Fruit fly (Drosophila melanogaster) whole organism, embryonic: ENCODE data around the gene Rbbp5.

Experiments used
- Ada2b ChIP-seq: fragments of 200-800 bp; sonication (Bioruptor generic); IDR thresholded peaks from 2 replicates; pipeline ENCODE4 v1.3.6; 2022; ENCODE audit warnings: missing biosample characterization, missing genetic modification characterization
- Aef1 ChIP-seq: fragments of 200-800 bp; sonication (Bioruptor generic); IDR thresholded peaks from 3 replicates; pipeline ENCODE4 v1.3.6; 2022; ENCODE audit warnings: missing biosample characterization, missing genetic modification characterization
- B-H2 ChIP-seq: fragments of 200-800 bp; sonication (Bioruptor generic); optimal IDR thresholded peaks from 2 replicates; lab custom pipeline; 2018; ENCODE audit warnings: missing biosample characterization, mild to moderate bottlenecking, missing genetic modification characterization
- Bgb ChIP-seq: fragments of 200-800 bp; sonication (Bioruptor generic); IDR thresholded peaks from 2 replicates; pipeline ENCODE4 v1.3.6; 2022; ENCODE audit warnings: missing biosample characterization, missing genetic modification characterization; ENCODE audit not compliant: partially characterized antibody
- CG10147 ChIP-seq: fragments of 200-800 bp; sonication (Bioruptor generic); optimal IDR thresholded peaks from 2 replicates; lab custom pipeline; 2019; ENCODE audit warnings: missing biosample characterization, mild to moderate bottlenecking, missing genetic modification characterization, moderate library complexity
- CG10366 ChIP-seq: fragments of 200-800 bp; sonication (Bioruptor generic); IDR thresholded peaks from 2 replicates; pipeline ENCODE4 v1.3.6; 2022; ENCODE audit warnings: missing biosample characterization, missing genetic modification characterization
- CG12155 ChIP-seq: fragments of 200-800 bp; sonication (Bioruptor generic); optimal IDR thresholded peaks from 3 replicates; lab custom pipeline; 2016; ENCODE audit warnings: missing biosample characterization, missing genetic modification characterization
- CG13287 ChIP-seq: fragments of 200-800 bp; sonication (Bioruptor generic); IDR thresholded peaks from 2 replicates; pipeline ENCODE4 v1.3.6; 2022; ENCODE audit warnings: missing biosample characterization, missing genetic modification characterization; ENCODE audit not compliant: partially characterized antibody
- CG13775 ChIP-seq: fragments of 200-800 bp; sonication (Bioruptor generic); optimal IDR thresholded peaks from 3 replicates; lab custom pipeline; 2017; ENCODE audit warnings: missing biosample characterization, mild to moderate bottlenecking, missing genetic modification characterization
- CG17186 ChIP-seq: fragments of 200-800 bp; sonication (Bioruptor generic); optimal IDR thresholded peaks from 3 replicates; lab custom pipeline; 2017; ENCODE audit warnings: missing biosample characterization, missing genetic modification reagents, missing genetic modification characterization
- CG17328 ChIP-seq: fragments of 200-800 bp; sonication (Bioruptor generic); IDR thresholded peaks from 2 replicates; pipeline ENCODE4 v1.3.6; 2022; ENCODE audit warnings: missing biosample characterization, missing genetic modification characterization
- CG17568 ChIP-seq: fragments of 200-800 bp; sonication (Bioruptor generic); optimal IDR thresholded peaks from 2 replicates; lab custom pipeline; 2018; ENCODE audit warnings: missing biosample characterization, mild to moderate bottlenecking, missing genetic modification characterization, moderate library complexity
- CG2889 ChIP-seq: fragments of 200-800 bp; sonication (Bioruptor generic); IDR thresholded peaks from 3 replicates; pipeline ENCODE4 v1.3.6; 2022; ENCODE audit warnings: missing biosample characterization, missing genetic modification characterization
- CG32767 ChIP-seq: fragments of 200-800 bp; sonication (Bioruptor generic); IDR thresholded peaks from 2 replicates; pipeline ENCODE4 v1.3.6; 2022; ENCODE audit warnings: missing biosample characterization, missing genetic modification characterization
- CG3726 ChIP-seq: fragments of 200-800 bp; sonication (Bioruptor generic); IDR thresholded peaks from 3 replicates; pipeline ENCODE4, ENCODE4 v1.3.6; 2022; ENCODE audit warnings: missing biosample characterization, missing genetic modification characterization
- CG4820 ChIP-seq: fragments of 200-800 bp; sonication (Bioruptor generic); optimal IDR thresholded peaks from 3 replicates; lab custom pipeline; 2016; ENCODE audit warnings: missing biosample characterization, missing genetic modification characterization
- CG6683 ChIP-seq: fragments of 200-800 bp; sonication (Bioruptor generic); optimal IDR thresholded peaks from 2 replicates; lab custom pipeline; 2017; ENCODE audit warnings: missing biosample characterization, mild to moderate bottlenecking, missing genetic modification characterization, missing genetic modification reagents
- CG6854 ChIP-seq: fragments of 200-800 bp; sonication (Bioruptor generic); optimal IDR thresholded peaks from 3 replicates; lab custom pipeline; 2017; ENCODE audit warnings: missing biosample characterization, mild to moderate bottlenecking, missing genetic modification characterization
- CG7839 ChIP-seq: fragments of 200-800 bp; sonication (Bioruptor generic); optimal IDR thresholded peaks from 3 replicates; lab custom pipeline; 2018; ENCODE audit warnings: missing biosample characterization, mild to moderate bottlenecking, missing genetic modification characterization, moderate library complexity
- CG8290 ChIP-seq, 3 experiments: fragments of 200-800 bp; sonication (Bioruptor generic); optimal IDR thresholded peaks; 2 replicates each; lab custom pipeline; 2016 to 2019; ENCODE audit warnings: missing biosample characterization in 3 of 3, missing genetic modification characterization in 3 of 3, mild to moderate bottlenecking in 2 of 3, moderate library complexity in 1 of 3
- CG9215 ChIP-seq: fragments of 200-800 bp; sonication (Bioruptor generic); IDR thresholded peaks from 2 replicates; pipeline ENCODE4 v1.3.6; 2022; ENCODE audit warnings: missing biosample characterization, missing genetic modification characterization
- CG9932 ChIP-seq: fragments of 200-800 bp; sonication (Bioruptor generic); IDR thresholded peaks from 2 replicates; pipeline ENCODE4 v1.3.6; 2022; ENCODE audit warnings: missing biosample characterization, missing genetic modification characterization
- CTCF ChIP-seq: fragments of 200-800 bp; sonication (Bioruptor generic); optimal IDR thresholded peaks from 2 replicates; lab custom pipeline; 2017; ENCODE audit warnings: missing biosample characterization, mild to moderate bottlenecking, missing genetic modification characterization, moderate library complexity
- CoRest ChIP-seq: fragments of 200-800 bp; sonication (Bioruptor generic); optimal IDR thresholded peaks from 3 replicates; lab custom pipeline; 2018; ENCODE audit warnings: missing biosample characterization, mild to moderate bottlenecking, missing genetic modification characterization, moderate library complexity
- D19B ChIP-seq: fragments of 200-800 bp; sonication (Bioruptor generic); optimal IDR thresholded peaks from 2 replicates; lab custom pipeline; 2017; ENCODE audit warnings: missing biosample characterization, mild to moderate bottlenecking, missing genetic modification characterization
- Doc3 ChIP-seq: fragments of 200-800 bp; sonication (Bioruptor generic); IDR thresholded peaks from 3 replicates; pipeline ENCODE4 v1.3.6; 2022; ENCODE audit warnings: missing biosample characterization, missing genetic modification characterization; ENCODE audit not compliant: partially characterized antibody
- Elba2 ChIP-seq: fragments of 200-800 bp; sonication (Bioruptor generic); optimal IDR thresholded peaks from 3 replicates; lab custom pipeline; 2016; ENCODE audit warnings: missing biosample characterization, missing genetic modification characterization
- H2.0 ChIP-seq: fragments of 200-800 bp; sonication (Bioruptor generic); IDR thresholded peaks from 2 replicates; pipeline ENCODE4 v1.3.6; 2022; ENCODE audit warnings: missing biosample characterization, missing genetic modification characterization
- Hr3 ChIP-seq: fragments of 200-800 bp; sonication (Bioruptor generic); optimal IDR thresholded peaks from 3 replicates; lab custom pipeline; 2016; ENCODE audit warnings: missing biosample characterization, missing genetic modification characterization
- Myb ChIP-seq: fragments of 200-800 bp; sonication (Bioruptor generic); optimal IDR thresholded peaks from 2 replicates; lab custom pipeline; 2016; ENCODE audit warnings: missing biosample characterization, missing genetic modification characterization
- PHDP ChIP-seq: fragments of 200-800 bp; sonication (Bioruptor generic); optimal IDR thresholded peaks from 3 replicates; lab custom pipeline; 2018; ENCODE audit warnings: missing biosample characterization, mild to moderate bottlenecking, missing genetic modification characterization, moderate library complexity
- Stat92E ChIP-seq, 3 experiments: fragments of >200 bp in 2 of 3; fragments of 200-800 bp in 1 of 3; sonication (Bioruptor generic) in 1 of 3; optimal IDR thresholded peaks; 2 replicates each; lab custom pipeline; 2017 to 2019; ENCODE audit warnings: missing biosample characterization in 3 of 3, missing genetic modification characterization in 3 of 3, mild to moderate bottlenecking in 1 of 3, moderate library complexity in 1 of 3
- Trl ChIP-seq, 3 experiments: fragments of >200 bp in 2 of 3; fragments of 200-800 bp in 1 of 3; sonication (Bioruptor generic) in 1 of 3; optimal IDR thresholded peaks; 2 replicates in 1 of 3; 3 replicates in 2 of 3; lab custom pipeline; 2016 to 2017; ENCODE audit warnings: missing biosample characterization in 1 of 3, missing genetic modification characterization in 1 of 3
- dati ChIP-seq: fragments of 200-800 bp; sonication (Bioruptor generic); IDR thresholded peaks from 2 replicates; pipeline ENCODE4 v1.3.6; 2022; ENCODE audit warnings: missing biosample characterization, missing genetic modification characterization
- dmrt11E ChIP-seq: fragments of 200-800 bp; sonication (Bioruptor generic); optimal IDR thresholded peaks from 3 replicates; lab custom pipeline; 2018; ENCODE audit warnings: missing biosample characterization, mild to moderate bottlenecking, missing genetic modification characterization, moderate library complexity
- hb ChIP-seq: fragments of 200-800 bp; sonication (Bioruptor generic); IDR thresholded peaks from 3 replicates; pipeline ENCODE4 v1.3.6; 2022; ENCODE audit warnings: missing biosample characterization, missing genetic modification characterization; ENCODE audit not compliant: partially characterized antibody
- ind ChIP-seq: fragments of 200-800 bp; sonication (Bioruptor generic); optimal IDR thresholded peaks from 3 replicates; lab custom pipeline; 2016; ENCODE audit warnings: missing biosample characterization, missing genetic modification characterization
- lab ChIP-seq: fragments of 200-800 bp; sonication (Bioruptor generic); optimal IDR thresholded peaks from 3 replicates; lab custom pipeline; 2017; ENCODE audit warnings: missing biosample characterization, missing genetic modification characterization, mild to moderate bottlenecking, moderate library complexity, missing genetic modification reagents
- org-1 ChIP-seq: fragments of 200-800 bp; sonication (Bioruptor generic); optimal IDR thresholded peaks from 2 replicates; lab custom pipeline; 2017; ENCODE audit warnings: missing biosample characterization, missing genetic modification characterization
- pnt ChIP-seq: fragments of 200-800 bp; sonication (Bioruptor generic); optimal IDR thresholded peaks from 3 replicates; lab custom pipeline; 2016; ENCODE audit warnings: missing biosample characterization, missing genetic modification characterization
- sd ChIP-seq: fragments of 200-800 bp; sonication (Bioruptor generic); optimal IDR thresholded peaks from 3 replicates; lab custom pipeline; 2018; ENCODE audit warnings: missing biosample characterization, mild to moderate bottlenecking, missing genetic modification characterization, moderate library complexity
- shn ChIP-seq: fragments of 200-800 bp; sonication (Bioruptor generic); optimal IDR thresholded peaks from 3 replicates; lab custom pipeline; 2016; ENCODE audit warnings: missing biosample characterization, missing genetic modification characterization
- sisA ChIP-seq: fragments of 200-800 bp; sonication (Bioruptor generic); IDR thresholded peaks from 2 replicates; pipeline ENCODE4 v1.3.6; 2022; ENCODE audit warnings: missing biosample characterization, missing genetic modification characterization
- slp2 ChIP-seq: fragments of 200-800 bp; sonication (Bioruptor generic); optimal IDR thresholded peaks from 2 replicates; lab custom pipeline; 2016; ENCODE audit warnings: missing biosample characterization, missing genetic modification characterization
- tap ChIP-seq: fragments of 200-800 bp; optimal IDR thresholded peaks from 3 replicates; lab custom pipeline; 2019; ENCODE audit warnings: missing biosample characterization, mild to moderate bottlenecking, missing genetic modification characterization, moderate library complexity
- trem ChIP-seq: fragments of 200-800 bp; optimal IDR thresholded peaks from 3 replicates; lab custom pipeline; 2019; ENCODE audit warnings: missing biosample characterization, mild to moderate bottlenecking, missing genetic modification characterization, moderate library complexity
- unc-4 ChIP-seq: fragments of 200-800 bp; sonication (Bioruptor generic); IDR thresholded peaks from 2 replicates; pipeline ENCODE4 v1.3.6; 2022; ENCODE audit warnings: missing biosample characterization, missing genetic modification characterization; ENCODE audit not compliant: partially characterized antibody
- vvl ChIP-seq: fragments of 200-800 bp; sonication (Bioruptor generic); IDR thresholded peaks from 2 replicates; pipeline ENCODE4 v1.3.6; 2022; ENCODE audit warnings: missing biosample characterization, missing genetic modification characterization
- zf30C ChIP-seq: fragments of 200-800 bp; sonication (Bioruptor generic); optimal IDR thresholded peaks from 3 replicates; lab custom pipeline; 2018; ENCODE audit warnings: missing biosample characterization, mild to moderate bottlenecking, missing genetic modification characterization
- zfh1 ChIP-seq: fragments of 200-800 bp; sonication (Bioruptor generic); IDR thresholded peaks from 3 replicates; pipeline ENCODE4 v1.3.6; 2022; ENCODE audit warnings: missing biosample characterization, missing genetic modification characterization

The Rbbp5 gene

DNA sequence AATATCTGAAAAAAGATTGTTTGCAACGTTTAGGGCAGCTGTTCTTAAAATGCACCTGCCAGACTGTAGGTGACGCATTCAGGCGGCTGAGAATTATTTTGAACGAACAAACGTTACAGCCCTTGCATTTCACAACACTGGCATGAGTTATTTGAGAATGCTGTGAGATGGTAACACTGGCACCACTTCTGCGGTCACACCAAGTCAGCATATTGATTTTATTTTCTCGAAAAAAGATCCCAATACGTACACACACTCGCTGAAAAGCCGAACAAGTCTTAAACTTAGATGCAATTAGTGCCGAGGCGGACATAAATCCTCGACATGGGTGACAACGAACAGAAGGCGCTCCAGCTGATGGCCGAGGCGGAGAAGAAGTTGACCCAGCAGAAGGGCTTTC, 34.3 kb downstream of the Rbbp5 start, which contains the start of gene alphaSnap (continued):
- TF ChIP-seq slp2 (no peak), CG2889 (GFP tag; lab: Robert Waterston, UW) (no peak), CG13775 (peak; percentile 30), Ada2b (GFP tag; lab: Robert Waterston, UW) (no peak), D19B (GFP tag; lab: Kevin White, UChicago) (no peak), CG6683 (GFP tag; lab: Kevin White, UChicago) (no peak), vvl (GFP tag; lab: Robert Waterston, UW) (peak; percentile 67; the same call in 1 of the 2 replicates), trem (tag; lab: Kevin White, UChicago) (peak; percentile 71), Hr3 (GFP tag; lab: Kevin White, UChicago) (peak; percentile 8), dati (GFP tag; lab: Robert Waterston, UW) (no peak), PHDP (tag; lab: Kevin White, UChicago) (peak; percentile 33), CG3726 (no peak), Aef1 (no peak), lab (GFP tag; lab: Kevin White, UChicago) (no peak), Myb (GFP tag; lab: Kevin White, UChicago) (peak; percentile 98), tap (tag; lab: Kevin White, UChicago) (no peak), ind (GFP tag; lab: Kevin White, UChicago) (no peak), Doc3 (0 out of 3 replicates have a peak, but pooled peaks have one; percentile 31), Stat92E (GFP tag; optimal IDR thresholded peaks at IDR 0.05; lab: Kevin White, UChicago) (no peak), CG17186 (peak; percentile 61), zfh1 (GFP tag; lab: Robert Waterston, UW) (0 out of 3 replicates have a peak, but pooled peaks have one; percentile 9), shn (peak; percentile 17), hb (GFP tag; lab: Robert Waterston, UW) (no peak), CoRest (peak; percentile 57), CG17328 (GFP tag; lab: Robert Waterston, UW) (no peak), CG32767 (GFP tag; lab: Robert Waterston, UW) (0 out of 2 replicates have a peak, but pooled peaks have one; percentile 44), CTCF (GFP tag; lab: Kevin White, UChicago) (peak; percentile 68), unc-4 (GFP tag; lab: Robert Waterston, UW) (0 out of 2 replicates have a peak, but pooled peaks have one; percentile 40), zf30C (GFP tag; lab: Kevin White, UChicago) (no peak), H2.0 (GFP tag; lab: Robert Waterston, UW) (no peak), CG17568 (GFP tag; lab: Kevin White, UChicago) (no peak), CG4820 (no peak), CG7839 (tag; lab: Kevin White, UChicago) (no peak), CG9215 (GFP tag; lab: Robert Waterston, UW) (no peak), B-H2 (no peak), dmrt11E (peak; percentile 8), CG6854 (no peak), CG10147 (GFP tag; lab: Kevin White, UChicago) (no peak), sisA (GFP tag; lab: Robert Waterston, UW) (no peak), org-1 (GFP tag; lab: Kevin White, UChicago) (no peak), pnt (GFP tag; lab: Kevin White, UChicago) (no peak), Bgb (GFP tag; lab: Robert Waterston, UW) (peak; percentile 45; the same call in 1 of the 2 replicates), CG12155 (GFP tag; lab: Kevin White, UChicago) (peak; percentile 39), Elba2 (peak; percentile 66), CG13287 (GFP tag; lab: Robert Waterston, UW) (peak; percentile 37; the same call in 1 of the 2 replicates), CG10366 (GFP tag; lab: Robert Waterston, UW) (0 out of 2 replicates have a peak, but pooled peaks have one; percentile 15), CG8290 (GFP tag; optimal IDR thresholded peaks at IDR 0.05; lab: Kevin White, UChicago) (no peak), CG8290 (tag; optimal IDR thresholded peaks at IDR 0.05; lab: Kevin White, UChicago) (peak in 1 of 2 experiments; percentile 73), CG9932 (GFP tag; lab: Robert Waterston, UW) (peak; percentile 43; the same call in 1 of the 2 replicates), Trl (optimal IDR thresholded peaks at IDR 0.05; lab: Kevin White, UChicago) (no peak), Trl (GFP tag; optimal IDR thresholded peaks at IDR 0.05; lab: Kevin White, UChicago) (peak; percentile 36), sd (tag; lab: Kevin White, UChicago) (no peak)
